Worm (Caenorhabditis elegans): Measurements from ENCODE around the gene tbb-6.

tbb-6 gene

ce11 chrV:12245777-12246452 lies 15.4 kb upstream of the tbb-6 start:
- no peak for TF ChIP-seq atf-7 (tag; optimal IDR thresholded peaks at IDR 0.05)
- no peak for TF ChIP-seq T07F8.4 (tag; optimal IDR thresholded peaks at IDR 0.05)
- peak; percentile 77; the same call in 1 of the 2 replicates for TF ChIP-seq cebp-1 (GFP tag; IDR thresholded peaks at IDR 0.05)
- TF ChIP-seq cebp-1 (tag; optimal IDR thresholded peaks at IDR 0.05) = peak; percentile 94
- TF ChIP-seq attf-3 (GFP tag; conservative IDR thresholded peaks at IDR 0.05) = peak; percentile 90

ce11 chrV:12251041-12251440 lies 10.3 kb upstream of the tbb-6 start, which contains the start of gene T04H1.5:
Gene T04H1.5 (plus strand): TSS chrV:12251341.
- no peak for TF ChIP-seq F37B4.10 (GFP tag; IDR thresholded peaks at IDR 0.05)
- TF ChIP-seq B0035.1 (tag; optimal IDR thresholded peaks at IDR 0.05) = no peak
- no peak for TF ChIP-seq Y53G8AR.9 (GFP tag; conservative IDR thresholded peaks at IDR 0.05)
- TF ChIP-seq B0261.1 (tag; optimal IDR thresholded peaks at IDR 0.05) = no peak
- TF ChIP-seq lin-26 (GFP tag; IDR thresholded peaks at IDR 0.05) = no peak
- TF ChIP-seq lsy-27 (tag; optimal IDR thresholded peaks at IDR 0.05; ENCODE audit: borderline replicate concordance, insufficient read depth) = no peak
- no peak for TF ChIP-seq madf-8 (GFP tag; conservative IDR thresholded peaks at IDR 0.05)
- no peak for TF ChIP-seq nhr-90 (tag; optimal IDR thresholded peaks at IDR 0.05)
- TF ChIP-seq ceh-100 (GFP tag; IDR thresholded peaks at IDR 0.05) = no peak
- TF ChIP-seq rcor-1 (GFP tag; IDR thresholded peaks at IDR 0.05) = no peak
- TF ChIP-seq bed-2 (GFP tag; IDR thresholded peaks at IDR 0.05) = no peak
- no peak for TF ChIP-seq madf-6 (GFP tag; IDR thresholded peaks at IDR 0.05)
- no peak for TF ChIP-seq lin-54 (GFP tag; optimal IDR thresholded peaks at IDR 0.05)
- no peak for TF ChIP-seq F39B2.1 (GFP tag; IDR thresholded peaks at IDR 0.05)
- no peak for TF ChIP-seq aptf-3 (GFP tag; IDR thresholded peaks at IDR 0.05)
- TF ChIP-seq bed-1 (GFP tag; IDR thresholded peaks at IDR 0.05) = no peak
- no peak for TF ChIP-seq snpc-3.4 (tag; optimal IDR thresholded peaks at IDR 0.05)

- TF ChIP-seq madf-3 (GFP tag; IDR thresholded peaks at IDR 0.05) = no peak
- TF ChIP-seq lin-40 (tag; optimal IDR thresholded peaks at IDR 0.05) = no peak
- TF ChIP-seq ztf-28 (GFP tag; IDR thresholded peaks at IDR 0.05) = no peak
Observed at ce11 chrV:12252272-12252671, 9.1 kb upstream of the tbb-6 start, which contains the start of gene lrx-1. Gene lrx-1 (plus strand): TSS chrV:12252572.

- no peak for TF ChIP-seq egl-18 (GFP tag; IDR thresholded peaks at IDR 0.05)
- TF ChIP-seq fkh-3 (tag; optimal IDR thresholded peaks at IDR 0.05) = no peak
- TF ChIP-seq sea-2 (GFP tag; IDR thresholded peaks at IDR 0.05) = no peak
- no peak for TF ChIP-seq dox-1 (GFP tag; IDR thresholded peaks at IDR 0.05)
- no peak for TF ChIP-seq nhr-90 (tag; optimal IDR thresholded peaks at IDR 0.05)
- TF ChIP-seq F37B4.10 (GFP tag; IDR thresholded peaks at IDR 0.05) = no peak
- no peak for TF ChIP-seq hmg-1.2 (GFP tag; IDR thresholded peaks at IDR 0.05)
- TF ChIP-seq nhr-120 (GFP tag; IDR thresholded peaks at IDR 0.05) = no peak
- no peak for TF ChIP-seq tbp1 (GFP tag; optimal IDR thresholded peaks at IDR 0.05)
- TF ChIP-seq ztf-18 (tag; optimal IDR thresholded peaks at IDR 0.05) = no peak
- TF ChIP-seq somi-1 (GFP tag; optimal IDR thresholded peaks at IDR 0.05) = no peak
- no peak for TF ChIP-seq ztf-6 (GFP tag; IDR thresholded peaks at IDR 0.05)
- no peak for TF ChIP-seq chd-7 (tag; optimal IDR thresholded peaks at IDR 0.05)
Observed at ce11 chrV:12255343-12255742, 6.0 kb upstream of the tbb-6 start, which contains the start of gene T04H1.12. Gene T04H1.12 (plus strand): TSS chrV:12255643.
